Worm (Caenorhabditis elegans): ENCODE data around the gene gldi-3.

gldi-3 gene

DNA sequence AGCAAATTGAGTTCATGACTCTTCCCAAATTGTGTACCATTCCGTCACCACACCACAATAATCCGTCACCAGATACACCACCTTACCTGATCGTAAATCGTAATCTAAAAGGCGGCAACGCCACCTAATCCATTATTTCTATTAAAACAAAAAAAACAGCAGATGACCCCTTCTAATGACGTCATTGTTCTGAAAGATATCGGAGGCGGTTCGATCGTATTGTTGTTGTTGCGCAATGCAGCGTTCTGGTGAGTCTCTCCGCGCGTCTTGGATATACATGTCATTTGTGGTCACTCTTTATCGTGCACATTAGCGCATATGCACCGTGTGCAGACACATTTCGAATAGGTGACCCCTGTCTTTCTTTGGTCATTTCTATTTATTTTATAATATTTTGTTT lies 10.9 kb downstream of the gldi-3 start:
- TF ChIP-seq atf-7 (tag; optimal IDR thresholded peaks at IDR 0.05) (no peak), C17E4.6 (GFP tag; IDR thresholded peaks at IDR 0.05) (no peak), nfya-2 (GFP tag; IDR thresholded peaks at IDR 0.05) (no peak), lin-35 (GFP tag; optimal IDR thresholded peaks at IDR 0.05) (no peak), F57C9.4 (tag; optimal IDR thresholded peaks at IDR 0.05) (no peak), nhr-120 (GFP tag; IDR thresholded peaks at IDR 0.05) (no peak), ztf-25 (GFP tag; IDR thresholded peaks at IDR 0.05) (no peak), T26A5.8 (tag; optimal IDR thresholded peaks at IDR 0.05) (no peak), Y79H2A.3 (GFP tag; conservative IDR thresholded peaks at IDR 0.05) (no peak), F57A8.1 (GFP tag; optimal IDR thresholded peaks at IDR 0.05) (no peak), mxl-1 (tag; optimal IDR thresholded peaks at IDR 0.05) (no peak), tbp1 (GFP tag; optimal IDR thresholded peaks at IDR 0.05) (no peak), attf-6 (GFP tag; IDR thresholded peaks at IDR 0.05) (no peak), xnd-1 (tag; optimal IDR thresholded peaks at IDR 0.05) (no peak)

DNA sequence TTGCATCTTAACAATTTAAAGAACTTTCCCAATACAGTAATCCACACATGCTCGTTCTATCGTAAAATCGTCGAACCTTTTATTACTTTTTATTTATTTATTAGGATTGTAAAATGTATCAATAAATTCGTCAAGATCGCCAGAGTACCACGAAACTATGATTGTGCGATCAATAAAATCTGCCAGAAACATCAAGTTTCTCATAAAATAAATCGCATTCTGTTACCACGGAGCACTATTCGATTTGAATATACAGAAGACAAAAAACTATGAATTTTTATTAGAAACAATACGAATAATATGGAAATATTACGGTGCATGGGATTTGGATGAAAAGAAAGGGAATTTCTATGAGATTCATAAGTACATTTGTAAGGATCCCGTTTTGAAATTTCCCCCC lies 13.1 kb downstream of the gldi-3 start, which contains the start of gene C01G6.2:
Gene C01G6.2 (plus strand): TSS at position 301 of the 400 bp plus-strand sequence.
- TF ChIP-seq fkh-3 (tag; optimal IDR thresholded peaks at IDR 0.05) = no peak
- TF ChIP-seq repo-1 (tag; optimal IDR thresholded peaks at IDR 0.05) = no peak
- TF ChIP-seq attf-3 (GFP tag; conservative IDR thresholded peaks at IDR 0.05) = no peak
- no peak for TF ChIP-seq efl-1 (GFP tag; optimal IDR thresholded peaks at IDR 0.05)
- no peak for TF ChIP-seq ztf-3 (GFP tag; optimal IDR thresholded peaks at IDR 0.05)
- no peak for TF ChIP-seq F49E8.2 (tag; optimal IDR thresholded peaks at IDR 0.05; ENCODE audit: insufficient read depth)
- no peak for TF ChIP-seq him-1 (tag; optimal IDR thresholded peaks at IDR 0.05)
- no peak for TF ChIP-seq bed-1 (GFP tag; IDR thresholded peaks at IDR 0.05)
- TF ChIP-seq ztf-6 (GFP tag; IDR thresholded peaks at IDR 0.05) = no peak
- TF ChIP-seq let-607 (tag; optimal IDR thresholded peaks at IDR 0.05) = no peak
- no peak for TF ChIP-seq snpc-3.4 (tag; optimal IDR thresholded peaks at IDR 0.05)
- TF ChIP-seq madf-10 (tag; optimal IDR thresholded peaks at IDR 0.05) = no peak
- no peak for TF ChIP-seq egl-18 (GFP tag; IDR thresholded peaks at IDR 0.05)
- TF ChIP-seq lin-35 (GFP tag; optimal IDR thresholded peaks at IDR 0.05) = no peak
- TF ChIP-seq lin-26 (GFP tag; IDR thresholded peaks at IDR 0.05) = no peak

DNA sequence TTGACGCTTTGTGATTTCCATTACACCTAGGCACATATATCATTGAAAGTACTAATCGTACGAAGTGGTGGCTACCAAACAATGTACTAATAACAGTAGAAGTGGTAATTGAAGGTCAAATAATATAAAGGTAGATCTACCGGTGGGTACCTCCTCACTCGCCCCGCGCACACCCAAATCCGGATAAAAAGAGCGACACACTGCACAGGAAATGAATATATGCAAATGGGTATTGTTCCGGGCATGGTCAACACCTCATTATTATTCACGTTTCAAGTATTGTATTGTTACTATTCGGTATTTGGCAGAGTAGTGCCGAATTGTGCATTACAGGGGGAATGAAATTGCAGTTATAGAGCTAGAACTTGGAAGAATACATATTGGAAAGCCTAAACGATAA lies 13.6 kb downstream of the gldi-3 start:
- TF ChIP-seq aptf-3 (GFP tag; IDR thresholded peaks at IDR 0.05) (no peak), let-607 (tag; optimal IDR thresholded peaks at IDR 0.05) (no peak)

DNA sequence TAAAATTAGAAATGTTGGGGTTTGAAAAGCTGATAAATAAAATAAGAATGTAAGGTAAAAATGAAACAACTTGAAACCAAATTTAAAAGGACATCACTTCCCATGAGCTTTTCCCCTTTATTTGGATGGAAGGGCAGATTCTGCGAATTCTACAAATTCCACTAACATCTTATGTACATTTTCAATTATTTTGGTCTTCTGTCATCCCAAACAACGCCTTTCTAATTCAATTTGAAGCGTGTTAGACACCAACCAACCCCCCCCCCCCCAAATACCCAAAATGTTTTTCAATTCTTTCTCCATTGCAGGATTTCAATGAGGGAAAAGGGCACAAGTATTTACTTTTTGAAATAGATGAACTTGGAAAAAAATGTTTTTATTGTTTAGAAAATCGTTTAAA lies 14.2 kb downstream of the gldi-3 start:
- TF ChIP-seq rcor-1 (GFP tag; IDR thresholded peaks at IDR 0.05) (no peak), ccch-3 (GFP tag; optimal IDR thresholded peaks at IDR 0.05) (no peak), nhr-179 (tag; optimal IDR thresholded peaks at IDR 0.05) (no peak), ztf-6 (GFP tag; IDR thresholded peaks at IDR 0.05) (no peak), ceh-40 (GFP tag; IDR thresholded peaks at IDR 0.05) (no peak), snpc-1.1 (tag; optimal IDR thresholded peaks at IDR 0.05; ENCODE audit: insufficient read depth) (no peak), F52B5.7 (tag; optimal IDR thresholded peaks at IDR 0.05) (no peak), nfya-1 (tag; optimal IDR thresholded peaks at IDR 0.05; ENCODE audit: borderline replicate concordance, insufficient read depth) (no peak), Y79H2A.3 (GFP tag; conservative IDR thresholded peaks at IDR 0.05) (no peak), lsy-27 (tag; optimal IDR thresholded peaks at IDR 0.05; ENCODE audit: borderline replicate concordance, insufficient read depth) (no peak), aptf-2 (GFP tag; conservative IDR thresholded peaks at IDR 0.05) (no peak), mes-4 (tag; optimal IDR thresholded peaks at IDR 0.05) (no peak), ceh-100 (GFP tag; IDR thresholded peaks at IDR 0.05) (no peak), hlh-12 (tag; optimal IDR thresholded peaks at IDR 0.05) (no peak)
